Fruit fly (Drosophila melanogaster) whole organism, embryonic: ENCODE results near the gene dob.

Source experiments
- CG11696 ChIP-seq: fragments of 200-800 bp; sonication (Bioruptor generic); IDR thresholded peaks from 2 replicates; pipeline ENCODE4 v1.3.6; 2022; ENCODE audit warnings: missing biosample characterization, missing genetic modification characterization
- CG12104 ChIP-seq: fragments of 200-800 bp; sonication (Bioruptor generic); optimal IDR thresholded peaks from 3 replicates; lab custom pipeline; 2016; ENCODE audit warnings: missing biosample characterization, missing genetic modification characterization
- CG15011 ChIP-seq: fragments of 200-800 bp; sonication (Bioruptor generic); optimal IDR thresholded peaks from 3 replicates; lab custom pipeline; 2018; ENCODE audit warnings: missing biosample characterization, mild to moderate bottlenecking, missing genetic modification characterization
- CG15269 ChIP-seq: fragments of 200-800 bp; sonication (Bioruptor generic); optimal IDR thresholded peaks from 2 replicates; lab custom pipeline; 2018; ENCODE audit warnings: missing biosample characterization, mild to moderate bottlenecking, missing genetic modification characterization, moderate library complexity
- CG2199 ChIP-seq: fragments of 200-800 bp; sonication (Bioruptor generic); IDR thresholded peaks from 3 replicates; pipeline ENCODE4 v1.3.6; 2022; ENCODE audit warnings: missing biosample characterization, missing genetic modification characterization
- CG31441 ChIP-seq: fragments of 200-800 bp; sonication (Bioruptor generic); IDR thresholded peaks from 2 replicates; pipeline ENCODE4 v1.3.6; 2022; ENCODE audit warnings: missing biosample characterization, missing genetic modification characterization
- CG3163 ChIP-seq: fragments of 200-800 bp; sonication (Bioruptor generic); optimal IDR thresholded peaks from 3 replicates; lab custom pipeline; 2016; ENCODE audit warnings: missing biosample characterization, missing genetic modification characterization
- CG32767 ChIP-seq: fragments of 200-800 bp; sonication (Bioruptor generic); IDR thresholded peaks from 2 replicates; pipeline ENCODE4 v1.3.6; 2022; ENCODE audit warnings: missing biosample characterization, missing genetic modification characterization
- CG4854 ChIP-seq: fragments of 200-800 bp; sonication (Bioruptor generic); optimal IDR thresholded peaks from 2 replicates; lab custom pipeline; 2016; ENCODE audit warnings: missing biosample characterization, missing genetic modification characterization, inconsistent platforms
- CG5180 ChIP-seq: fragments of 200-800 bp; sonication (Bioruptor generic); optimal IDR thresholded peaks from 3 replicates; lab custom pipeline; 2017; ENCODE audit warnings: missing biosample characterization, missing genetic modification characterization, mild to moderate bottlenecking, moderate library complexity, missing genetic modification reagents
- CG5245 ChIP-seq: fragments of 200-800 bp; sonication (Bioruptor generic); optimal IDR thresholded peaks from 3 replicates; lab custom pipeline; 2016; ENCODE audit warnings: missing biosample characterization, missing genetic modification characterization
- CG6765 ChIP-seq: fragments of 200-800 bp; sonication (Bioruptor generic); optimal IDR thresholded peaks from 3 replicates; lab custom pipeline; 2017; ENCODE audit warnings: missing biosample characterization, mild to moderate bottlenecking, missing genetic modification characterization
- CG9215 ChIP-seq: fragments of 200-800 bp; sonication (Bioruptor generic); IDR thresholded peaks from 2 replicates; pipeline ENCODE4 v1.3.6; 2022; ENCODE audit warnings: missing biosample characterization, missing genetic modification characterization
- D ChIP-seq, 2 experiments: fragments of 200-800 bp in 1 of 2; fragments of >200 bp in 1 of 2; sonication (Bioruptor generic) in 1 of 2; optimal IDR thresholded peaks; 2 replicates in 1 of 2; 3 replicates in 1 of 2; lab custom pipeline; 2017; ENCODE audit warnings: mild to moderate bottlenecking in 1 of 2, missing biosample characterization in 1 of 2, missing genetic modification characterization in 1 of 2, missing genetic modification reagents in 1 of 2
- Deaf1 ChIP-seq: fragments of 200-800 bp; optimal IDR thresholded peaks from 3 replicates; lab custom pipeline; 2019; ENCODE audit warnings: missing biosample characterization, mild to moderate bottlenecking, missing genetic modification characterization, moderate library complexity
- Drgx ChIP-seq: fragments of 200-800 bp; sonication (Bioruptor generic); IDR thresholded peaks from 2 replicates; pipeline ENCODE4 v1.3.6; 2022; ENCODE audit warnings: missing biosample characterization, missing genetic modification characterization
- Gug ChIP-seq: fragments of 200-800 bp; sonication (Bioruptor generic); IDR thresholded peaks from 4 replicates; pipeline ENCODE4 v1.3.6; 2022; ENCODE audit warnings: missing biosample characterization, missing genetic modification characterization
- HHEX ChIP-seq: fragments of 200-800 bp; sonication (Bioruptor generic); optimal IDR thresholded peaks from 3 replicates; lab custom pipeline; 2017; ENCODE audit warnings: missing biosample characterization, mild to moderate bottlenecking, missing genetic modification characterization, missing genetic modification reagents
- HLHmδ ChIP-seq: fragments of 200-800 bp; sonication (Bioruptor generic); optimal IDR thresholded peaks from 2 replicates; lab custom pipeline; 2018; ENCODE audit warnings: missing biosample characterization, mild to moderate bottlenecking, missing genetic modification characterization, moderate library complexity
- HmgZ ChIP-seq: fragments of 200-800 bp; sonication (Bioruptor generic); optimal IDR thresholded peaks from 2 replicates; lab custom pipeline; 2018; ENCODE audit warnings: missing biosample characterization, mild to moderate bottlenecking, missing genetic modification characterization
- Hr3 ChIP-seq: fragments of 200-800 bp; sonication (Bioruptor generic); optimal IDR thresholded peaks from 3 replicates; lab custom pipeline; 2016; ENCODE audit warnings: missing biosample characterization, missing genetic modification characterization
- Hr39 ChIP-seq: fragments of >200 bp; optimal IDR thresholded peaks from 2 replicates; lab custom pipeline; 2017
- Med ChIP-seq: fragments of 200-800 bp; sonication (Bioruptor generic); peaks from one replicate; lab custom pipeline; 2016; ENCODE audit warnings: missing biosample characterization, missing genetic modification characterization, mild to moderate bottlenecking, inconsistent platforms, moderate library complexity
- Meics ChIP-seq: fragments of 200-800 bp; sonication (Bioruptor generic); optimal IDR thresholded peaks from 2 replicates; lab custom pipeline; 2017; ENCODE audit warnings: missing biosample characterization, mild to moderate bottlenecking, missing genetic modification characterization
- Oli ChIP-seq: fragments of 200-800 bp; sonication (Bioruptor generic); optimal IDR thresholded peaks from 2 replicates; lab custom pipeline; 2018; ENCODE audit warnings: missing biosample characterization, mild to moderate bottlenecking, missing genetic modification characterization, moderate library complexity
- Ptx1 ChIP-seq: fragments of 200-800 bp; sonication (Bioruptor generic); IDR thresholded peaks from 2 replicates; pipeline ENCODE4 v1.3.6; 2022; ENCODE audit warnings: missing biosample characterization, missing genetic modification characterization
- Side ChIP-seq: fragments of 200-800 bp; sonication (Bioruptor generic); optimal IDR thresholded peaks from 2 replicates; lab custom pipeline; 2016; ENCODE audit warnings: missing biosample characterization, missing genetic modification characterization
- ap ChIP-seq: fragments of 200-800 bp; sonication (Bioruptor generic); IDR thresholded peaks from 2 replicates; pipeline ENCODE4 v1.3.6; 2022; ENCODE audit warnings: missing biosample characterization, missing genetic modification characterization
- cato ChIP-seq: fragments of 200-800 bp; sonication (Bioruptor generic); optimal IDR thresholded peaks from 2 replicates; lab custom pipeline; 2016; ENCODE audit warnings: missing biosample characterization, missing genetic modification characterization, borderline replicate concordance
- chn ChIP-seq: fragments of 200-800 bp; sonication (Bioruptor generic); optimal IDR thresholded peaks from 2 replicates; lab custom pipeline; 2016; ENCODE audit warnings: missing biosample characterization, missing genetic modification characterization
- dmrt11E ChIP-seq: fragments of 200-800 bp; sonication (Bioruptor generic); optimal IDR thresholded peaks from 3 replicates; lab custom pipeline; 2018; ENCODE audit warnings: missing biosample characterization, mild to moderate bottlenecking, missing genetic modification characterization, moderate library complexity
- ems ChIP-seq: fragments of 200-800 bp; sonication (Bioruptor generic); optimal IDR thresholded peaks from 3 replicates; lab custom pipeline; 2016; ENCODE audit warnings: missing biosample characterization, missing genetic modification characterization
- fd3F ChIP-seq: fragments of 200-800 bp; sonication (Bioruptor generic); optimal IDR thresholded peaks from 2 replicates; lab custom pipeline; 2018; ENCODE audit warnings: missing biosample characterization, mild to moderate bottlenecking, missing genetic modification characterization, moderate library complexity
- hkb ChIP-seq, 2 experiments: fragments of 200-800 bp in 1 of 2; fragments of >200 bp in 1 of 2; sonication (Bioruptor generic) in 1 of 2; IDR thresholded peaks in 1 of 2; optimal IDR thresholded peaks in 1 of 2; 2 replicates each; pipeline versions ENCODE4 v1.3.6 to Lab custom; 2017 to 2022; ENCODE audit warnings: missing biosample characterization in 1 of 2, missing genetic modification characterization in 1 of 2
- lab ChIP-seq: fragments of 200-800 bp; sonication (Bioruptor generic); optimal IDR thresholded peaks from 3 replicates; lab custom pipeline; 2017; ENCODE audit warnings: missing biosample characterization, missing genetic modification characterization, mild to moderate bottlenecking, moderate library complexity, missing genetic modification reagents
- maf-S ChIP-seq: fragments of 200-800 bp; sonication (Bioruptor generic); optimal IDR thresholded peaks from 2 replicates; lab custom pipeline; 2016; ENCODE audit warnings: missing biosample characterization, missing genetic modification characterization
- nau ChIP-seq: fragments of 200-800 bp; sonication (Bioruptor generic); optimal IDR thresholded peaks from 3 replicates; lab custom pipeline; 2017; ENCODE audit warnings: missing biosample characterization, mild to moderate bottlenecking, missing genetic modification characterization, missing genetic modification reagents
- otp ChIP-seq: fragments of 200-800 bp; sonication (Bioruptor generic); IDR thresholded peaks from 3 replicates; pipeline ENCODE4, ENCODE4 v1.3.6; 2022; ENCODE audit warnings: missing biosample characterization, missing genetic modification characterization
- pnt ChIP-seq: fragments of 200-800 bp; sonication (Bioruptor generic); optimal IDR thresholded peaks from 3 replicates; lab custom pipeline; 2016; ENCODE audit warnings: missing biosample characterization, missing genetic modification characterization
- pros ChIP-seq: fragments of 200-800 bp; sonication (Bioruptor generic); optimal IDR thresholded peaks from 3 replicates; lab custom pipeline; 2019; ENCODE audit warnings: missing biosample characterization, mild to moderate bottlenecking, missing genetic modification characterization, moderate library complexity
- twi ChIP-seq: fragments of 200-800 bp; optimal IDR thresholded peaks from 2 replicates; lab custom pipeline; 2019; ENCODE audit warnings: missing biosample characterization, mild to moderate bottlenecking, missing genetic modification characterization, moderate library complexity

Gene dob

DNA sequence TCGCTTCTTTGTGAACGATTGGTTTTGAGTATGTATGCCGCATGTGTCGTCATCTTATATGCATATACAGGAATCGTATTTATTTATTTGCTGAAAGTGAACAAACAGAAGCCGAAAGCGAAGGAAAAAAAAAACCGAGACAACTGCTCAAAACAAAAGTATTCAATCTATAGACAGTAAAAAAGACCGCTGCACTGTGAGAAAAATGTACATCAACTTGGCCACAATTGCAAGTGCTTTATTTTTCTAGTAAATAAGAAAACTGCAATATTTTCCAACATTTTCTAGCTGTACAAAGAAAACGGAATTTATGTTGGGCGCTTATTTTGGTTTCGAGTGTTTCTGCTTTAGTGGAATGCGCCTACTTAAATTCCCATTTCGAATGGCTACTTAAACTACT lies 39.9 kb upstream of the dob start (continued):
- peak; percentile 5 for TF ChIP-seq pnt (GFP tag; lab: Kevin White, UChicago)

dm6 chrX:15028152-15028551 lies 38.7 kb upstream of the dob start:
- TF ChIP-seq CG6765 (GFP tag; lab: Kevin White, UChicago) (no peak), Med (GFP tag; lab: Kevin White, UChicago) (peak; percentile 6), twi (tag; lab: Kevin White, UChicago) (peak; percentile 91), CG2199 (GFP tag; lab: Robert Waterston, UW) (0 out of 3 replicates have a peak, but pooled peaks have one; percentile 26), CG5245 (GFP tag; lab: Kevin White, UChicago) (no peak), HHEX (GFP tag; lab: Kevin White, UChicago) (no peak)

DNA sequence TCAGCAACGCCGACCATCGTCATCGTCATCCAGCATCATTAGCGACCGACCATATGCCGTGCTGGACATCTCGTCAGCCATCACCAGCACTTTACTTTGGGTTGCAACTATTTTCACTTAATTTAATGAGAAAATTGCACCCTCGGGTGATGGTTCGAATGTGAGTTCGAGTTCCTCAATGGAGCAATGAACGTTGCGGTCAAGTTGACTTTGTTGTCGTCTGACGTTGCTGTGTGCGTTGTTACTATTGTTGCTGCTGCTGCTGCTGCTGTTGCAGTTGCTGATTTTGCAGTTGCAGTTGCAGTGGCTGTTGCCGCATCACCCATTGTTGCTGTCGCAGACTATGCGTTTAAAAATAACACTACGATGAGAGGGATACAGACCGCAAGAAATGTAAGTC lies 36.9 kb upstream of the dob start:
- peak; percentile 63 for TF ChIP-seq Med (GFP tag; lab: Kevin White, UChicago)
- no peak for TF ChIP-seq Ptx1 (GFP tag; lab: Robert Waterston, UW)
- TF ChIP-seq twi (tag; lab: Kevin White, UChicago): peak; percentile 44
- TF ChIP-seq CG11696 (GFP tag; lab: Robert Waterston, UW): no peak

- TF ChIP-seq otp (GFP tag; lab: Robert Waterston, UW) (no peak), Drgx (GFP tag; lab: Robert Waterston, UW) (peak; percentile 54)
Measured at dm6 chrX:15042499-15042898, 24.3 kb upstream of the dob start.

- TF ChIP-seq CG9215 (GFP tag; lab: Robert Waterston, UW): no peak
- peak; percentile 1 for TF ChIP-seq chn (GFP tag; lab: Kevin White, UChicago)
- no peak for TF ChIP-seq pros
- peak; percentile 52 for TF ChIP-seq ems (GFP tag; lab: Kevin White, UChicago)
- no peak for TF ChIP-seq Hr39 (lab: Kevin White, UChicago)
- peak; percentile 70 for TF ChIP-seq CG15269 (tag; lab: Kevin White, UChicago)
- peak; percentile 65 for TF ChIP-seq maf-S (GFP tag; lab: Kevin White, UChicago)
- peak; percentile 75 for TF ChIP-seq dmrt11E (tag; lab: Kevin White, UChicago)
- no peak for TF ChIP-seq D (optimal IDR thresholded peaks at IDR 0.05; lab: Kevin White, UChicago)
- peak; percentile 93 for TF ChIP-seq D (GFP tag; optimal IDR thresholded peaks at IDR 0.05; lab: Kevin White, UChicago)
- peak; percentile 94 for TF ChIP-seq nau
- peak; percentile 60 for TF ChIP-seq CG32767 (GFP tag; lab: Robert Waterston, UW)
- peak; percentile 72 for TF ChIP-seq CG3163
- peak; percentile 56 for TF ChIP-seq Oli (tag; lab: Kevin White, UChicago)
- TF ChIP-seq CG31441 (GFP tag; lab: Robert Waterston, UW): peak; percentile 73
- no peak for TF ChIP-seq Deaf1 (tag; lab: Kevin White, UChicago)
- peak; percentile 52; the same call in 1 of the 2 replicates for TF ChIP-seq ap
- TF ChIP-seq Hr3 (GFP tag; lab: Kevin White, UChicago): peak; percentile 36
- TF ChIP-seq Meics (GFP tag; lab: Kevin White, UChicago): peak; percentile 85
- peak; percentile 69 for TF ChIP-seq fd3F (GFP tag; lab: Kevin White, UChicago)
- TF ChIP-seq cato (GFP tag; lab: Kevin White, UChicago): peak; percentile 52
- peak; percentile 87 for TF ChIP-seq CG5180
- no peak for TF ChIP-seq Gug (GFP tag; lab: Robert Waterston, UW)
- peak; percentile 91 for TF ChIP-seq HLHmδ (GFP tag; lab: Kevin White, UChicago)
- TF ChIP-seq CG4854: peak; percentile 87
- TF ChIP-seq Side (GFP tag; lab: Kevin White, UChicago): peak; percentile 79
- peak; percentile 79 for TF ChIP-seq HmgZ (tag; lab: Kevin White, UChicago)
- TF ChIP-seq CG15011: peak; percentile 86
- peak; percentile 86 for TF ChIP-seq CG12104
- no peak for TF ChIP-seq hkb (optimal IDR thresholded peaks at IDR 0.05; lab: Kevin White, UChicago)
- TF ChIP-seq hkb (GFP tag; IDR thresholded peaks at IDR 0.05; lab: Robert Waterston, UW): peak; percentile 90
- peak; percentile 95 for TF ChIP-seq lab
Measured at dm6 chrX:15043013-15043699, 23.7 kb upstream of the dob start.
